Fruit fly (Drosophila melanogaster): ENCODE measurements around the gene CG14286.
A peak's percentile ranks its signal among the peaks of the same experiment; 100 is the strongest.

Gene CG14286

DNA sequence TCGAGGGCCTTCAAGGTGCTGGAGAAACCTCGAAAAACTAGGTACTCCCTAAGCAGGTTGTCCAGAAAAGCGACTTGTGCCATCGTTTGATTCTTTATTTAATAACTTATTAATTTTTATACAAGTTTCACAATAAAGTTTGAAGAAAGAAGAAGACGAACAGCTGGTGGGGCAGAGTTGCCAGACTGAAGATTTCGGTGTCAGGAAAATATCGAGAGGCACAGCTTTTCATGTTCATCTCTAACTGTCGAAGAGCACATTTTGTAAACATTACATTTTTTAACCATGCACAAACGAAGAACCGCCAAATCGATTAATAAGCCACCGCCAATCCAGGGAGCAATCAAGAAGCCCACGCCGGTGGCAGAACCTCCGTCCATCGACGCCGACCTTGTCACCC lies at the start of gene CG14286, which contains the start of gene CG6005:
Gene CG14286 (plus strand): TSS at position 231 of the 400 bp plus-strand sequence.
Gene CG6005 (minus strand): TSS at position 169 of the 400 bp plus-strand sequence.
- no peak for TF ChIP-seq noc (tag; optimal IDR thresholded peaks at IDR 0.05)

DNA sequence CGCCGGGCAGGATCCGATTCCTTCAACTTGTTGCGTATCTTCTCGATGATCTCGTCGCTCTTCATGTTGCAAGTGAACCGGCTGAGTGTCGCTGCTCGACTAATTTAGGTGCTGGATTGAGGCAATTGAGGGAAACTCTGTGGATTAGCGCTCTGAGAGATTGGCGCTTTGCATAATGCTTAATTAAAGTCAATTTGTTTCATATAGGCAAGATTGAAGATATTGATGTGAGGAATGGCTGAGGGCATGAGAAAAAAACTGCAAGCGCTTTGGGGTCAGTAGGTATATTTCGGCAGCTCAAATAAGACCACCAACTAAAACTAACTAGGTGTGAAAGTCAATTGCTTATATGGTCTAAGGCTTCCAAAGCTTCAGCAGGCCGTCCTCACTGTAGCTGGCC lies 45.2 kb upstream of the CG14286 start, which contains the start of gene euc:
Gene euc (minus strand): TSS at position 101 of the 400 bp plus-strand sequence.
- no peak for TF ChIP-seq noc (tag; optimal IDR thresholded peaks at IDR 0.05)

DNA sequence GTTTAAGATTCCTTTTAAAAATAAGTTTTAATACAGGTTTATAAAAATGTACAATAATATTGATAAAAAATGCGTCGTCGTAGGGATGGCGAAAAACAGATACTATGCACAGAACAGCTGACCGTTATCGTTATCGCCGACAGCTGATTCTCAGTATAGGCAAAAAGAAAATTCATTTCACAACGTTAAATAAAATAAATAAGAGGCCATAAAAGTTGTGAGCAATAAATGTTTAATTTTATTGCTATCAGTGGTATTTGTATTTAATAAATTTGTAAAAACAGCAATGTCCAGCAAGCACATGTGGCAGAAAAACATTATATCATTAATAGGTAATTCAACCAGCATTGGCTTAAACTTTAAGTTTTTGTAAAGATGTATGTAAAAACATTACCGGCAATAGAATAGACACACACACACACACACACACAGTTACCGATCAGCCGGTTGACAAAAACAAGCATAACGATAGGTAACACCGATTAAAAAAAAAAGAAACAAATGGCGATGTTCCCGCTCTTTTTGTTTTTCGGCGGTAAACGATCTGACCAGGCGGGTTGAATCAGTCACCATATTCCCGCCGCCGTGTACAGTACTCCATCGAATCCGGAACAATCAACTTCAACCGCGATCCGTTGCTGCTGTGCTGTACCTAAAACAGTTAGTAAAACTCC lies 42.9 kb upstream of the CG14286 start, which contains the start of the genes dnk and Smu1:
Gene dnk (plus strand): TSS at position 133 of the 674 bp plus-strand sequence.
Gene Smu1 (minus strand): TSS at position 462 of the 674 bp plus-strand sequence.
- no peak for TF ChIP-seq noc (tag; optimal IDR thresholded peaks at IDR 0.05)

DNA sequence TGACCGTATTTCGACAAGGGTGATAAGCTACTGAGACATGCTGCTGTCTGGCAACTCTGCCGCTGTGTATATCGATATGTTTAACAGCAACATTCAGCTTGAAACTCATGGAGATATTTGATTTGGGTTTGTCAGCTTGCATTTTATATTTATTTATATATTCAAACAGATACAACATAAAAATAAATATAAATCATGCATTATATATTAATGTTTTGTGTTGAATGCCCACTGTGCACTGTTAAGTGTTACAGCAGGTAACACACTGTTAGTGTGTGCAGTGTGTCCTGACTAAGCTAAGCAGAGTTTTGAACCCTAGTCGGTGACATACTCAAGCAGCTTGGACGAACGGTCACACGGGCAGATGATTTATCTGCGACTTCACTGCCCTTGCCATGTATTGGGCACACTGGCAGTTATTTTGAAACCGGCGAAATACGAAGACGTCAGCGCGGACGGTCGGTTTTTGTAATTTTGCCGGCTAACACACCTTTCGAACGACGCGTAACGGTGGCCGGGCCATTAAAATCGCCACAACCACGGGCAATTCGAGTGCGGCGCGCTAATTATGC lies 40.2 kb upstream of the CG14286 start, which contains the start of the genes snRNP-U1-C and gukh:
Gene snRNP-U1-C (minus strand): TSS at position 37 of the 572 bp plus-strand sequence.
Gene gukh (plus strand): TSS at position 412 of the 572 bp plus-strand sequence.
- TF ChIP-seq noc (tag; optimal IDR thresholded peaks at IDR 0.05) = peak; percentile 58

DNA sequence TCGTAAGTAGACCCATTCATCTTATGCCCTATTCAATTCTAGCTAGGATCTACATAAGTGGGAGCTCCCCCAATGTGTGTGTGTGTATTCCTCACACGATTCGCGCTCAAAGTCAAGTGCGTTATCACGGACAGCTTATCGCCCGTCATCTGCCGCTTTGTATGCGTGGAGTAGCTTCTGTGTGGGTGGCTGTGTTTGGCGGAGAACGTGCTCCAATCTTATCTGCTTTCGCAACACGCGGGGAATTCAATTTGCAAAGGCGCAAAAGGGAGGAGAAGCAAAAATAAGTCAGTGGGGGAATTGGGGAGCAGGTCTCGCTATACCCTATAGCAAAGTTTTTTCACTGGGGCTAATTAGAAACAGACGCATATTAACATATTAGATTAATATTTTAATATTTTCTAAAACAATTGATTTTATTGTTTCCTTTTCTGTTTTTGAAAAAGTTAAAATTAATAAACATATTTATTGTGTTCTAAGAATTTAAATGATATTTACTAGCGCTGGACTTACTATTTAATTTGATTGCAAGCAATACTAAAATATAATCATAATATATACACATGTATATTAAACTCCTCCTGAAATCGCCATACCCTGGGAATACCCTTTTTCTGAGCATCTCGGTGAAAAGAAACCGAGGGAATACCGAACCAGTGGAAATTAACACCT lies 38.6 kb upstream of the CG14286 start:
- peak; percentile 97 for TF ChIP-seq noc (tag; optimal IDR thresholded peaks at IDR 0.05)

DNA sequence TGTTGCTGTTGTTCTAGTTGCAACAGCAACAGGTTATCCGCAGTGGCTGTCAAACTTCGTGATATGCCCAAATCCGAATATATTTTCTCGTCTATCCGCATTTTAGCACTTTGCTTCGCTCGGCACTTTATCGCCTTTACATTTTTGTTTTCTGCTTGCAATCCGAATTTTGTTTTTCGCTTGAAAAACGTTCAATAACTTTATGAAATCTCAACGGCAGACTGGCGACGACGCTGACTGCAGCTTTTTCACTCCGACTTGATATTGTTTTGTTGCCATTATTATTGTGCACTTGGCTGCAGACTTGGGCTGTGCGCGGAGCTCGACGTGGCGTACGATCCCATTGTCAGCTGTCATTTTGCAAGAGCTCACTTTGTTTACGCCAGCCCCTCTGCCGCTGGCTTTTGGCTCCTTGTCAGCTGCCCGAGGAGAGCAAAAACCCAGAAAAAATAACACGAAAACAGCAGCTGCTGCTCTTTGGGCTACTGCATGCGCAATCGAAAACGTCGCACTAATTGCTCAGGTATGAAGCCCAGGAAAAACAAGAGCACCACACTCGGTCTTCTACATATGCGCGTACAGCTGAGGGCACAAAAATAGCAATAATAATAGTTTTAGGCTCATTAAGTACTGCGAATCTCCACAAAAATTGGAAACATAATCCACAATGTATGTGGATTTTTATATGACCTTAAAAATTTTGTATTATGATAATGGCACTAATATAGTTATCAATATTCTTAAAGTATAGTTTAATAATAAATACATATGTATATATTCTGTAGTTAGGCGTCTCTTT lies 37.6 kb upstream of the CG14286 start:
- no peak for TF ChIP-seq noc (tag; optimal IDR thresholded peaks at IDR 0.05)

DNA sequence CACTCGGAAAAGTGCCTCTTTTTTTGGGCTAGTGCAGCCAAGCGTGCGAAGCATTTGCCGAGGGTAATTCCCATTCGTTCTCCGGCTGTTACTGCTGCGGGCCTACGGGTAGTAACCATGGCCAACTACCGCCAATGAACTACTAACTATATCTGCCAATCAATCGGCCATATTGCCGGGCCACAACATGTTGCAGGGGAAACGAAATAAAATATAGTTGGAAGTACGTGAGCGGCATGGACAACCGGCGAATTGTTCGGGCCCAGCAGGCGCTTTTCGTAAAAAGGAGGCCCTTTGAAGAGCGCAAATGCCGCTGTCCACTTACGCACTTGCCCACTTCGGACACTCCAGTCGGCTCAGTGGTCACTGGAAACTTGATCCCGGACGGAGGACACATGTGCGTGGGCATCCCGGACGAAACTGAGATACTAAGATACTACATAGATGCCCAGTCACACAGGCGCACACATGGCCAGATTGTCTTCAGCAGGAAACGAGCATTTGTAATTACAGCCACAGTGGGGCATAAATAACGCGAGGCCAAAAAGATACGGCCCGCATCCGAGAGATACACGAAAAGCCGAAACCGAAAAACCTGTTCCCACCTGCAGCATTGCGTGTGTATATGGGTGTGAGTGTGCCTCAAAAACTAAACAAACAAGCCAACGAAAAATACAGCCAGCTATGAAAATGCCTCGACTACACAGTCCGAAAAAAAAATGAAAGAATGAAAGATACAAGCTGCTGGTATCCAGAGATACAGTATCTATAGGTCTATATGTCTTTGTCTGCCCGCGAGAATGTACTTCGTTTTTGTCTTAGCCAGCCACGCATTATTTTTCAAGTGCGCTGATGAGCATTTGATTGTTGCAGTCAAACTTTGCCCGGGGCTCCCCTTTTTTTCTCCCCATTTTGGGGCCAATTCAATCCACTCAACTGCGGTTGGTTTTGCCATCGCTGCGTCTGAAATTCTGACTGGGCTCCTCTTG lies 36.2 kb upstream of the CG14286 start:
- no peak for TF ChIP-seq noc (tag; optimal IDR thresholded peaks at IDR 0.05)

DNA sequence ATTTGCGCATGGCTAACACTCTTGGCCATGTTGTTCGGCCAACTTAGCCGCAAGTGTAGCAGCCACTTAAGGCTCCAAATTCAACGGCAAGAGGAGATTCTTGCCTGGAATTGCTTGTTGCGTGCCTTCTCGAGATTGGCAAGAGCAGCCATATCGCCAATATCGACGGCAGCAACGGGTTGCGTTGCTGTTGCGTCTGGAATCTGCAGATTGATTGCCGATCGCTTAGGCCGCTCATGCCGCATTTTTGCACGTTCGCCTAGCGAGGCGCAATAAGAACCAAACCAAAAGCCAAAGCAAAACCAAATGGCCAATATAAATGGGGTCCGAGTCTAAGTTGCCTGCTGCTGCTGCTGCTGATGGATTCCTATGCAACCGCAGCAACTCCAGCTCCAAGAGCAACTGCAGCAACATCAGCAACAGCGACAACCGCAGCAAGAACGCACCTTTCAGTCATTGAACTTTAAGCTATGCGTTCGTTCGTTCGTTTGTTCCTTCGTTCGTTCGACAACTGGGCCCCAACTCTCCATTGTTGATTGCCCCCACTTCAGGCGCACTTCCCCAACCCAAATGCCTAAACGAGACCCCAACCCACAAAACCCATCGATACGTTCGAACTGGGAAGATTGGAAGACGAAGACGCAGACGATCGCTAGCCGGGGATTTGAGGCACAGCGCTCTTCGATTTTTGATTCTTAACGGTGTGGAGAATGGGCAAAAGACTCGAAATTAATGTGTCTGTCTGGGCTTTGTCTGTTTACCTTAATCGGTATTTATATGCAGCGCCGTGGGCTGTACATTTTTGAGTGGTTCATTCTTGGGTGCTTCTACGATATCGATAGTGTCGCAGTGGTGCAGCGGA lies 34.7 kb upstream of the CG14286 start:
- TF ChIP-seq noc (tag; optimal IDR thresholded peaks at IDR 0.05) = no peak

DNA sequence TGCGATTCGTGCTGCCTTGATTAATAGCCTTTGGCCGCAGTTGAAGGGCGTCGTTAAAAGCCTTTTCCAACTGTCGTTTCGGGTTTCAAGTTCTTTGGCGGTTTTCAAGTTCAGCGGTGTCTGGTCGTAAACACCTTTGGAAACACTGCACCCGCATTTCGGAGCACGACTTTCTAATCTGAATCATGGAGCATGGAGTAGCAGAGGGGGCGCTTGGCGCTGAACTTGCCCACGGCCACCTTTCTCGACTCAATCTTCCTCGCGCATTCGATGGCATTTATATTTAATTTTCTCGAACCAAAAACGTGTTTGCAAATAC lies 34.1 kb upstream of the CG14286 start:
- no peak for TF ChIP-seq noc (tag; optimal IDR thresholded peaks at IDR 0.05)

DNA sequence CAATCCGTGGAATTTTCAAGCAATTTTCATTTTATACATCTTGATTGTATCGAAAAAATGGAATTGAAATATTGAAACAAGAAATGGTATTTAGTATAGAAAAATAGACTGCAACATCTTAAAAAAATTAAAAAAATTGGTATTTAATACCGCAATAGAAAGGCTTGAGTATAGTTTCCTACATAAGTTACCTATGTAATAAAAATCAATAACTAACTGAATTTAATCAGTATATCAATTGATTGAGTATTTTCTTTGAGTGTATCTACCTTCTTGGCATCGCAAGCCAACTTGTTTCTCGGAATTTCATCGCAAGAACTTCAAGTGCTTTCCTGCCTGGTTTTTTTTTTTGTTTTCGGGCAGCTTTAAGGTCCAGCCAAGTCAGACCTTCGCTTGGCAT lies 33.4 kb upstream of the CG14286 start:
- TF ChIP-seq noc (tag; optimal IDR thresholded peaks at IDR 0.05) = no peak

DNA sequence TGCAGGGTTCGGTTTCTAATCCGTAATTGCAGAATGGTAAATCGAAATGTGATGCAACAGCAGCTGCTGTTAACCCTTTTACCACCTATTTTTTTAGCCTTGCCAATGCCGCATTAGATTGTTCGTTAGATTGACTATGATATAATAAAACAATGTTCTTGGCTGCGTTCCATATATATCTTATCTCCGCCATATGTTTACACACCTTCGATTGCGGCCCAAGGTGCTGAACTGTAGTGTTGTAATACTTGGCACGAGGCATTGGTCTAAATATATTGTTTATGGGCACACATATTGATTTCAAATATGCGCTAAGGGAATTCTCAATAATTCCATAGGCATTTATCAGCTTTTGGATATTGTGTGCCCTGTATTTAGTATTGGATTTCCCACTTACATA lies 32.2 kb upstream of the CG14286 start:
- TF ChIP-seq noc (tag; optimal IDR thresholded peaks at IDR 0.05) = no peak

DNA sequence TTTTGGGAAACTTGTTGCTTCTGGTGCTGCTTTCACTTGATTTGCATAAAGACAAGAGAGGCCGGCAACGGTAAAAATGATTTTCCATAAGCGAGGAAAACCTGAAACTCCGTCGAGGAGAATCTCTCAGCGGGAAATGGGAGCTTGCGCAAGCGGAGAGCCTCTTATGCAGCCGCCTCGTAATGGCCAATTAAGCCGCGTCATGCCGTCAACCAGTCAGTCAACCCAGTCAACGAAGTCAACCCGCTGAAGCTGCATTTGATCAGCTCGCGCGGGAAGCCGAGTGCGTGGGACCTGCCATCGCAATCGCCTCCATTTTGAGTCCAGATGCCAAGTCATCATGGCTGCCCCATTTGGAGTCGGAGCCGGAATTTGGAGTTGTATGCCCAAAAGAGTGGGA lies 30.7 kb upstream of the CG14286 start:
- TF ChIP-seq noc (tag; optimal IDR thresholded peaks at IDR 0.05) = no peak

DNA sequence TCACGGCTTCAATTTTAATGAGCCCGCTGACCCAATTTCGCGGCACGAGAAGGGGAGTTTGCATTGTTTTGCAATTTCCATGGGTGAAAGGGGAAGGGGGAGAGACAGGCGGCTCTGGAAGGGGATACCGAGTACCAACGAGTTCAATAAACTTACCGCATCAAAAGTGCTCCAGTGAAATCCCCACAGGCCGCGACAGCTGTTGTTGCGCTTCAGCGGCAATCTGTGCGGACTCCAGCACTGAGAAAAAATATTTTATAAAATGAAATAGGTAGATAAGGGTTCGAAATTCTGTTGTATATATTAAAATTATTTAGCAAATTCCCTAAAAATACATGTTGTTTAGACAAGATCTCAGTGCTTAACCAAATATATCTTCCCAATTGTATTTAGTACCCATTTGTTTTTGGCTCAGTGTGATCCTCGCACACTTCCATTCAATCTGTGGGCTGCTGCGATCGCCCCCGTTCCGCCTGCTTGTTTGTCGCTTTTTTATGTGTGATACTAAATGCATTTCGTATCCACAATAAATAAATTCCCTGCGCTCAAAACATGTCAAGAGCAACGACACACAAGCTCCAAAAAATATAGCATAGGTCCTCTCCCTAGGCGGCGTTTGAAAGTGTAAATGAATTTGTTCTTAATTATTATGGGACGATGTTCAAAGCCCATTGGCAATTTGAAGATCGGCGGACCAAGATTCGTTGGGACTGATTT lies 28.2 kb upstream of the CG14286 start:
- TF ChIP-seq noc (tag; optimal IDR thresholded peaks at IDR 0.05) = no peak

Measured in whole organism, larva.